In genomic region chr3R:29696359-29696758, dm6 we compare ENCODE assay signal across 1 fruit fly cellular context.
TF ChIP-seq lines count a peak whose summit lies in the region.

No protein-coding gene starts in this region.

TF ChIP-seq in whole organism, embryonic, 481 proteins besides CTCF, POLR2A, EP300 and RAD21 (continued from another document):
- TF ChIP-seq CG8765 (GFP tag; IDR thresholded peaks at IDR 0.05; lab: Robert Waterston, UW), result peak; percentile 61; the same call in 1 of the 2 replicates
- TF ChIP-seq CG1602 (GFP tag; optimal IDR thresholded peaks at IDR 0.05; lab: Kevin White, UChicago), result peak; percentile 18
- TF ChIP-seq CG10462 (GFP tag; optimal IDR thresholded peaks at IDR 0.05; lab: Kevin White, UChicago), result no peak
- peak; percentile 89 for TF ChIP-seq sens (GFP tag; lab: Kevin White, UChicago)
- 0 out of 3 replicates have a peak, but pooled peaks have one; percentile 24 for TF ChIP-seq ci (GFP tag; IDR thresholded peaks at IDR 0.05; lab: Robert Waterston, UW)
- TF ChIP-seq Ravus (GFP tag; IDR thresholded peaks at IDR 0.05; lab: Robert Waterston, UW), result no peak
- TF ChIP-seq Atf3 (GFP tag; optimal IDR thresholded peaks at IDR 0.05; lab: Kevin White, UChicago), result peak; percentile 10
- TF ChIP-seq CG10979 (tag; optimal IDR thresholded peaks at IDR 0.05; lab: Kevin White, UChicago), result peak; percentile 65
- TF ChIP-seq NfI (GFP tag; optimal IDR thresholded peaks at IDR 0.05; lab: Kevin White, UChicago), result no peak
- TF ChIP-seq ssp (GFP tag; IDR thresholded peaks at IDR 0.05; lab: Robert Waterston, UW), result 0 out of 2 replicates have a peak, but pooled peaks have one; percentile 14
- TF ChIP-seq CG14710 (tag; optimal IDR thresholded peaks at IDR 0.05; lab: Kevin White, UChicago), result peak; percentile 38
- no peak for TF ChIP-seq grn (GFP tag; optimal IDR thresholded peaks at IDR 0.05; lab: Kevin White, UChicago)
- TF ChIP-seq ken (GFP tag; IDR thresholded peaks at IDR 0.05; lab: Robert Waterston, UW), result 0 out of 3 replicates have a peak, but pooled peaks have one; percentile 16
- peak; percentile 63 for TF ChIP-seq CG1603 (tag; optimal IDR thresholded peaks at IDR 0.05; lab: Kevin White, UChicago)
- TF ChIP-seq CG18599 (GFP tag; optimal IDR thresholded peaks at IDR 0.05; lab: Kevin White, UChicago), result no peak
- peak; percentile 14 for TF ChIP-seq gsb-n (tag; optimal IDR thresholded peaks at IDR 0.05; lab: Kevin White, UChicago)
- 0 out of 2 replicates have a peak, but pooled peaks have one; percentile 7 for TF ChIP-seq Ada2b (GFP tag; IDR thresholded peaks at IDR 0.05; lab: Robert Waterston, UW)
- peak; percentile 33; the same call in 2 of the 3 replicates for TF ChIP-seq row (GFP tag; IDR thresholded peaks at IDR 0.05; lab: Robert Waterston, UW)
- peak in 1 of 3 experiments; percentile 28 for TF ChIP-seq lola (GFP tag; optimal IDR thresholded peaks at IDR 0.05; lab: Kevin White, UChicago)
- TF ChIP-seq CG30403 (GFP tag; optimal IDR thresholded peaks at IDR 0.05; lab: Kevin White, UChicago), result no peak
- peak; percentile 58 for TF ChIP-seq CG15696 (tag; optimal IDR thresholded peaks at IDR 0.05; lab: Kevin White, UChicago)
- peak; percentile 67 for TF ChIP-seq CG4404 (GFP tag; IDR thresholded peaks at IDR 0.05; lab: Robert Waterston, UW)
- TF ChIP-seq pum (GFP tag; optimal IDR thresholded peaks at IDR 0.05; lab: Kevin White, UChicago), result no peak
- peak; percentile 40 for TF ChIP-seq Elba2 (GFP tag; optimal IDR thresholded peaks at IDR 0.05; lab: Kevin White, UChicago)
- TF ChIP-seq CG7839 (tag; optimal IDR thresholded peaks at IDR 0.05; lab: Kevin White, UChicago), result peak; percentile 13
- peak; percentile 29 for TF ChIP-seq pnt (GFP tag; optimal IDR thresholded peaks at IDR 0.05; lab: Kevin White, UChicago)
- peak; percentile 68 for TF ChIP-seq Med (GFP tag; lab: Kevin White, UChicago)
- TF ChIP-seq dmrt11E (tag; optimal IDR thresholded peaks at IDR 0.05; lab: Kevin White, UChicago), result peak; percentile 71
- 0 out of 2 replicates have a peak, but pooled peaks have one; percentile 25 for TF ChIP-seq CG32772 (GFP tag; IDR thresholded peaks at IDR 0.05; lab: Robert Waterston, UW)
- TF ChIP-seq TFAM (GFP tag; optimal IDR thresholded peaks at IDR 0.05; lab: Kevin White, UChicago), result no peak
- TF ChIP-seq Usf (GFP tag; optimal IDR thresholded peaks at IDR 0.05; lab: Kevin White, UChicago), result no peak
- TF ChIP-seq Blimp-1 (GFP tag; optimal IDR thresholded peaks at IDR 0.05; lab: Kevin White, UChicago), result peak; percentile 17
- no peak for TF ChIP-seq al (GFP tag; IDR thresholded peaks at IDR 0.05; lab: Robert Waterston, UW)
- peak; percentile 23 for TF ChIP-seq Xbp1 (GFP tag; optimal IDR thresholded peaks at IDR 0.05; lab: Kevin White, UChicago)
- TF ChIP-seq chn (GFP tag; optimal IDR thresholded peaks at IDR 0.05; lab: Kevin White, UChicago), result peak; percentile 6
- peak; percentile 48 for TF ChIP-seq phol (tag; optimal IDR thresholded peaks at IDR 0.05; lab: Kevin White, UChicago)
- peak; percentile 17 for TF ChIP-seq CG11504 (tag; optimal IDR thresholded peaks at IDR 0.05; lab: Kevin White, UChicago)
- TF ChIP-seq CG7928 (GFP tag; optimal IDR thresholded peaks at IDR 0.05; lab: Kevin White, UChicago), result no peak
- TF ChIP-seq zfh1 (GFP tag; IDR thresholded peaks at IDR 0.05; lab: Robert Waterston, UW), result peak; percentile 77
- TF ChIP-seq bsh (GFP tag; optimal IDR thresholded peaks at IDR 0.05; lab: Kevin White, UChicago), result peak in 1 of 2 experiments; percentile 32
- peak; percentile 34 for TF ChIP-seq sisA (GFP tag; IDR thresholded peaks at IDR 0.05; lab: Robert Waterston, UW)
- TF ChIP-seq CG12391 (tag; optimal IDR thresholded peaks at IDR 0.05; lab: Kevin White, UChicago), result peak; percentile 37
TF ChIP-seq in whole organism, embryonic: peak in this region for 66.
